Fruit fly (Drosophila melanogaster) whole organism, embryonic: ENCODE measurements around the gene nesd.

Experiments
- Ada2b ChIP-seq: fragments of 200-800 bp; sonication (Bioruptor generic); IDR thresholded peaks from 2 replicates; pipeline ENCODE4 v1.3.6; 2022; ENCODE audit warnings: missing biosample characterization, missing genetic modification characterization
- Aef1 ChIP-seq: fragments of 200-800 bp; sonication (Bioruptor generic); IDR thresholded peaks from 3 replicates; pipeline ENCODE4 v1.3.6; 2022; ENCODE audit warnings: missing biosample characterization, missing genetic modification characterization
- CG10321 ChIP-seq: fragments of 200-800 bp; sonication (Bioruptor generic); IDR thresholded peaks from 2 replicates; pipeline ENCODE4 v1.3.6; 2022; ENCODE audit warnings: missing biosample characterization, missing genetic modification characterization
- CG13296 ChIP-seq: fragments of 200-800 bp; sonication (Bioruptor generic); optimal IDR thresholded peaks from 3 replicates; lab custom pipeline; 2018; ENCODE audit warnings: missing biosample characterization, mild to moderate bottlenecking, missing genetic modification characterization
- CG16815 ChIP-seq: fragments of 200-800 bp; sonication (Bioruptor generic); optimal IDR thresholded peaks from 3 replicates; lab custom pipeline; 2017; ENCODE audit warnings: missing biosample characterization, mild to moderate bottlenecking, missing genetic modification characterization
- CG17385 ChIP-seq: fragments of 200-800 bp; sonication (Bioruptor generic); optimal IDR thresholded peaks from 3 replicates; lab custom pipeline; 2018; ENCODE audit warnings: missing biosample characterization, mild to moderate bottlenecking, missing genetic modification characterization
- CG2120 ChIP-seq: fragments of 200-800 bp; sonication (Bioruptor generic); optimal IDR thresholded peaks from 3 replicates; lab custom pipeline; 2016; ENCODE audit warnings: missing biosample characterization, missing genetic modification characterization
- CG30403 ChIP-seq: fragments of 200-800 bp; sonication (Bioruptor generic); optimal IDR thresholded peaks from 3 replicates; lab custom pipeline; 2016; ENCODE audit warnings: missing biosample characterization, missing genetic modification characterization
- CG33213 ChIP-seq: fragments of 200-800 bp; sonication (Bioruptor generic); optimal IDR thresholded peaks from 3 replicates; lab custom pipeline; 2016; ENCODE audit warnings: missing biosample characterization, missing genetic modification characterization
- CG8478 ChIP-seq: fragments of >200 bp; optimal IDR thresholded peaks from 2 replicates; lab custom pipeline; 2018
- Dbx ChIP-seq: fragments of 200-800 bp; sonication (Bioruptor generic); IDR thresholded peaks from 3 replicates; pipeline ENCODE4 v1.3.6; 2022; ENCODE audit warnings: missing biosample characterization, missing genetic modification characterization
- Drgx ChIP-seq: fragments of 200-800 bp; sonication (Bioruptor generic); IDR thresholded peaks from 2 replicates; pipeline ENCODE4 v1.3.6; 2022; ENCODE audit warnings: missing biosample characterization, missing genetic modification characterization
- Eip74EF ChIP-seq, 2 experiments: fragments of 200-800 bp in 1 of 2; fragments of >200 bp in 1 of 2; sonication (Bioruptor generic) in 1 of 2; optimal IDR thresholded peaks; 2 replicates each; lab custom pipeline; 2017 to 2019; ENCODE audit warnings: missing biosample characterization in 2 of 2, missing genetic modification characterization in 2 of 2, mild to moderate bottlenecking in 1 of 2, moderate library complexity in 1 of 2
- MESR4 ChIP-seq: fragments of 200-800 bp; sonication (Bioruptor generic); optimal IDR thresholded peaks from 2 replicates; lab custom pipeline; 2018; ENCODE audit warnings: missing biosample characterization, mild to moderate bottlenecking, missing genetic modification characterization, moderate library complexity
- Med ChIP-seq: fragments of 200-800 bp; sonication (Bioruptor generic); peaks from one replicate; lab custom pipeline; 2016; ENCODE audit warnings: missing biosample characterization, missing genetic modification characterization, mild to moderate bottlenecking, inconsistent platforms, moderate library complexity
- Nf-YA ChIP-seq: fragments of 200-800 bp; sonication (Bioruptor generic); IDR thresholded peaks from 2 replicates; pipeline ENCODE4 v1.3.6; 2022; ENCODE audit warnings: missing biosample characterization, missing genetic modification characterization
- Nf-YC ChIP-seq: fragments of 200-800 bp; optimal IDR thresholded peaks from 3 replicates; lab custom pipeline; 2019; ENCODE audit warnings: missing biosample characterization, mild to moderate bottlenecking, missing genetic modification characterization, moderate library complexity
- Rfx ChIP-seq: fragments of 200-800 bp; sonication (Bioruptor generic); IDR thresholded peaks from 2 replicates; pipeline ENCODE4 v1.3.6; 2022; ENCODE audit warnings: missing biosample characterization, missing genetic modification characterization
- Sox100B ChIP-seq: fragments of 200-800 bp; sonication (Bioruptor generic); optimal IDR thresholded peaks from 3 replicates; lab custom pipeline; 2018; ENCODE audit warnings: missing biosample characterization, mild to moderate bottlenecking, missing genetic modification characterization
- Sox102F ChIP-seq: fragments of 200-800 bp; sonication (Bioruptor generic); optimal IDR thresholded peaks from 2 replicates; lab custom pipeline; 2018; ENCODE audit warnings: missing biosample characterization, mild to moderate bottlenecking, missing genetic modification characterization, moderate library complexity
- Sry-β ChIP-seq: fragments of 200-800 bp; sonication (Bioruptor generic); optimal IDR thresholded peaks from 2 replicates; lab custom pipeline; 2018; ENCODE audit warnings: missing biosample characterization, mild to moderate bottlenecking, missing genetic modification characterization, moderate library complexity
- Tbp ChIP-seq: fragments of >200 bp; optimal IDR thresholded peaks from 2 replicates; lab custom pipeline; 2018; ENCODE audit warnings: missing biosample characterization, missing genetic modification characterization
- Xbp1 ChIP-seq: fragments of 200-800 bp; sonication (Bioruptor generic); optimal IDR thresholded peaks from 3 replicates; lab custom pipeline; 2016; ENCODE audit warnings: missing biosample characterization, mild to moderate bottlenecking, missing genetic modification characterization
- amos ChIP-seq: fragments of 200-800 bp; sonication (Bioruptor generic); IDR thresholded peaks from 2 replicates; pipeline ENCODE4 v1.3.6; 2022; ENCODE audit warnings: missing biosample characterization, missing genetic modification characterization; ENCODE audit not compliant: partially characterized antibody
- chinmo ChIP-seq: fragments of 200-800 bp; sonication (Bioruptor generic); IDR thresholded peaks from 4 replicates; pipeline ENCODE4 v1.3.6; 2022; ENCODE audit warnings: missing biosample characterization, missing genetic modification characterization; ENCODE audit not compliant: partially characterized antibody
- eve ChIP-seq, 2 experiments: fragments of >200 bp; optimal IDR thresholded peaks; 2 replicates each; lab custom pipeline; 2017; ENCODE audit warnings: missing biosample characterization in 2 of 2, missing genetic modification characterization in 2 of 2
- fd102C ChIP-seq: fragments of 200-800 bp; sonication (Bioruptor generic); optimal IDR thresholded peaks from 2 replicates; lab custom pipeline; 2018; ENCODE audit warnings: missing biosample characterization, mild to moderate bottlenecking, missing genetic modification characterization, moderate library complexity
- gem ChIP-seq: fragments of 200-800 bp; sonication (Bioruptor generic); optimal IDR thresholded peaks from 2 replicates; lab custom pipeline; 2019; ENCODE audit warnings: missing biosample characterization, mild to moderate bottlenecking, missing genetic modification characterization, moderate library complexity
- inv ChIP-seq: fragments of 200-800 bp; sonication (Bioruptor generic); IDR thresholded peaks from 2 replicates; pipeline ENCODE4 v1.3.6; 2022; ENCODE audit warnings: missing biosample characterization, missing genetic modification characterization; ENCODE audit not compliant: partially characterized antibody
- ken ChIP-seq: fragments of 200-800 bp; sonication (Bioruptor generic); IDR thresholded peaks from 3 replicates; pipeline ENCODE4 v1.3.6; 2022; ENCODE audit warnings: missing biosample characterization, missing genetic modification characterization
- lab ChIP-seq: fragments of 200-800 bp; sonication (Bioruptor generic); optimal IDR thresholded peaks from 3 replicates; lab custom pipeline; 2017; ENCODE audit warnings: missing biosample characterization, missing genetic modification characterization, mild to moderate bottlenecking, moderate library complexity, missing genetic modification reagents
- mirr ChIP-seq: fragments of 200-800 bp; sonication (Bioruptor generic); optimal IDR thresholded peaks from 3 replicates; lab custom pipeline; 2018; ENCODE audit warnings: missing biosample characterization, mild to moderate bottlenecking, missing genetic modification characterization
- nerfin-2 ChIP-seq: fragments of 200-800 bp; sonication (Bioruptor generic); IDR thresholded peaks from 2 replicates; pipeline ENCODE4 v1.3.6; 2022; ENCODE audit warnings: missing biosample characterization, missing genetic modification characterization; ENCODE audit not compliant: partially characterized antibody
- p53 ChIP-seq: fragments of 200-800 bp; sonication (Bioruptor generic); optimal IDR thresholded peaks from 2 replicates; lab custom pipeline; 2016; ENCODE audit warnings: missing biosample characterization, missing genetic modification characterization
- row ChIP-seq: fragments of 200-800 bp; sonication (Bioruptor generic); IDR thresholded peaks from 3 replicates; pipeline ENCODE4 v1.3.6; 2022; ENCODE audit warnings: missing biosample characterization, missing genetic modification characterization
- sens-2 ChIP-seq: fragments of 200-800 bp; sonication (Bioruptor generic); IDR thresholded peaks from 2 replicates; pipeline ENCODE4 v1.3.6; 2022; ENCODE audit warnings: missing biosample characterization, missing genetic modification characterization
- tap ChIP-seq: fragments of 200-800 bp; optimal IDR thresholded peaks from 3 replicates; lab custom pipeline; 2019; ENCODE audit warnings: missing biosample characterization, mild to moderate bottlenecking, missing genetic modification characterization, moderate library complexity
- wdn ChIP-seq: fragments of 200-800 bp; sonication (Bioruptor generic); IDR thresholded peaks from 2 replicates; pipeline ENCODE4 v1.3.6; 2022; ENCODE audit warnings: missing biosample characterization, missing genetic modification characterization
- yki ChIP-seq: fragments of >200 bp; optimal IDR thresholded peaks from 3 replicates; lab custom pipeline; 2018

nesd gene

DNA sequence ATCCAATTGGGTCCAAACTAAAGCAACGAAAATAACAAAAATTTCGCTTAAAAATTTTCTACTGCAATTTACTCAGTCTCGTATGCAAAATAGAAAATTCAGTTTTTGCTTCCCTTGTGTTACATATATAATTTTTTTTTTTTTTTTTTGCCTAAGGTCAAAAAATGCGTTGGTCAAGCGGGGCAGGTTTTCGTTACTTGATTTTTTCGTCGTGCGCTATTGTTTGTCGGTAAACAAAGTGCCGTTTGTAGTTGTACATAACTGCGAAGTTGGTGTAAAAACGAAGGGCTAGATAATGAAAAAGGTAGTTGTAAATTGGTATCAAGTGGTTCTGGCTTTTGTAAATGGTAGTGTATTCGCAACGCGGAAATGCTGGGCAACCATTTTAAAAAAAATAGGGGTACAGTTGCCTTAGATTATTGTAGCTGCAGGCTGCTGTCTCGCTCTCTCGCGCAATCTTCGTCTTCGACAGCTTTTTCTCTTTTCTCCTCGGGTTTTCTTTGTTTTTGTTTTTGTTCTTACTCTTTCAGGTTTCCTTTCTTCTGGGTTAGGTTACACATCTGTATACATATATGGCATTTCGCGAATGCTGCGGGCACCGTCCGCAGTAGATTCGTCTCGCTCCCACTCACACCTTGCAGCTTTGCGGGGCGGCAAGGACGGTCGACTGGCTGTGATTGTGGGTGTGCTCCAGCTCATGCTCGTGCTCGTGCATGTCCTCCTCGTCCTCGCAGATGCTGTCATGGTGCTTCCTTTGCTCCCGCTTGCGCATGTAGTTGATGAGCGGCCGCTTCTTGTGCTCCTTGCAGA is 11.4 kb upstream of the nesd start (continued):
- TF ChIP-seq row (peak; percentile 16; the same call in 1 of the 3 replicates), Drgx (GFP tag; lab: Robert Waterston, UW) (0 out of 2 replicates have a peak, but pooled peaks have one; percentile 29), Sry-β (no peak), Sox102F (peak; percentile 15), gem (peak; percentile 6), tap (tag; lab: Kevin White, UChicago) (no peak), Eip74EF (GFP tag; optimal IDR thresholded peaks at IDR 0.05; lab: Kevin White, UChicago) (peak in 1 of 2 experiments; percentile 61), CG30403 (GFP tag; lab: Kevin White, UChicago) (peak; percentile 1), nerfin-2 (GFP tag; lab: Robert Waterston, UW) (0 out of 2 replicates have a peak, but pooled peaks have one; percentile 21), Nf-YC (no peak), eve (GFP tag; optimal IDR thresholded peaks at IDR 0.05; lab: Kevin White, UChicago) (peak in 1 of 2 experiments; percentile 54), Rfx (peak; percentile 21; the same call in 1 of the 2 replicates), CG17385 (GFP tag; lab: Kevin White, UChicago) (no peak), CG8478 (lab: Kevin White, UChicago) (peak; percentile 39), Tbp (no peak), fd102C (GFP tag; lab: Kevin White, UChicago) (no peak), chinmo (0 out of 4 replicates have a peak, but pooled peaks have one; percentile 45), Nf-YA (GFP tag; lab: Robert Waterston, UW) (no peak), Aef1 (GFP tag; lab: Robert Waterston, UW) (no peak), CG2120 (peak; percentile 13), wdn (peak; percentile 47; the same call in 1 of the 2 replicates), inv (GFP tag; lab: Robert Waterston, UW) (no peak), Ada2b (no peak), Xbp1 (peak; percentile 35), MESR4 (GFP tag; lab: Kevin White, UChicago) (no peak), ken (GFP tag; lab: Robert Waterston, UW) (0 out of 3 replicates have a peak, but pooled peaks have one; percentile 41), yki (lab: Kevin White, UChicago) (no peak), sens-2 (0 out of 2 replicates have a peak, but pooled peaks have one; percentile 16), Dbx (GFP tag; lab: Robert Waterston, UW) (0 out of 3 replicates have a peak, but pooled peaks have one; percentile 30), lab (GFP tag; lab: Kevin White, UChicago) (peak; percentile 21), amos (0 out of 2 replicates have a peak, but pooled peaks have one; percentile 5), CG33213 (no peak), Med (GFP tag; lab: Kevin White, UChicago) (peak; percentile 25), CG16815 (GFP tag; lab: Kevin White, UChicago) (no peak), CG10321 (peak; percentile 75), Sox100B (GFP tag; lab: Kevin White, UChicago) (no peak), CG13296 (GFP tag; lab: Kevin White, UChicago) (peak; percentile 9), mirr (no peak), p53 (peak; percentile 49)
